Worm (Caenorhabditis elegans) whole organism, late embryonic: ENCODE results near the gene mspn-1.

ENCODE experiments used
- C08G9.2 ChIP-seq: sonication (generic microtip); optimal IDR thresholded peaks from 2 replicates; lab custom pipeline; 2016; ENCODE audit warnings: mild to moderate bottlenecking, missing genetic modification characterization, moderate library complexity, missing compliant biosample characterization
- F13H6.1 ChIP-seq: sonication (generic microtip); optimal IDR thresholded peaks from 2 replicates; lab custom pipeline; 2016; ENCODE audit warnings: missing genetic modification characterization, missing compliant biosample characterization
- K02D7.2 ChIP-seq: sonication (generic microtip); optimal IDR thresholded peaks from 2 replicates; lab custom pipeline; 2017; ENCODE audit warnings: mild to moderate bottlenecking, missing genetic modification characterization, missing compliant biosample characterization
- K09A11.1 ChIP-seq: sonication (generic microtip); optimal IDR thresholded peaks from 2 replicates; lab custom pipeline; 2017; ENCODE audit warnings: antibody characterized with exemption, mild to moderate bottlenecking, missing genetic modification characterization, missing compliant biosample characterization; ENCODE audit not compliant: insufficient read depth
- T23F11.4 ChIP-seq: fragments of 200-800 bp; sonication (Bioruptor generic); optimal IDR thresholded peaks from 2 replicates; lab custom pipeline; 2018; ENCODE audit warnings: mild to moderate bottlenecking, missing genetic modification characterization, missing compliant biosample characterization
- ahr-1 ChIP-seq: sonication (generic microtip); optimal IDR thresholded peaks from 2 replicates; lab custom pipeline; 2016; ENCODE audit warnings: missing genetic modification characterization, missing compliant biosample characterization
- ama-1 ChIP-seq: fragments of 150-350 bp; optimal IDR thresholded peaks from 2 replicates; lab custom pipeline; 2014
- ceh-14 ChIP-seq: sonication (generic microtip); optimal IDR thresholded peaks from 2 replicates; lab custom pipeline; 2016; ENCODE audit warnings: missing genotype, missing genetic modification characterization, missing compliant biosample characterization
- ceh-2 ChIP-seq: sonication (generic microtip); optimal IDR thresholded peaks from 2 replicates; lab custom pipeline; 2016; ENCODE audit warnings: missing genotype, missing genetic modification characterization, missing compliant biosample characterization
- ceh-24 ChIP-seq: sonication (generic microtip); optimal IDR thresholded peaks from 2 replicates; lab custom pipeline; 2016; ENCODE audit warnings: mild to moderate bottlenecking, missing genetic modification characterization, missing compliant biosample characterization
- ceh-30 ChIP-seq: fragments of 150-350 bp; optimal IDR thresholded peaks from 2 replicates; lab custom pipeline; 2014; ENCODE audit warnings: missing biosample characterization, missing genetic modification characterization
- ceh-34 ChIP-seq: sonication (generic microtip); optimal IDR thresholded peaks from 2 replicates; lab custom pipeline; 2016; ENCODE audit warnings: mild to moderate bottlenecking, missing genetic modification characterization, missing compliant biosample characterization
- ceh-45 ChIP-seq: fragments of 200-800 bp; sonication (Bioruptor generic); IDR thresholded peaks from 2 replicates; pipeline ENCODE4 v1.3.6; 2022; ENCODE audit warnings: missing genetic modification reagents, missing genetic modification characterization, missing compliant biosample characterization
- ceh-6 ChIP-seq: fragments of 200-800 bp; sonication (Bioruptor generic); optimal IDR thresholded peaks from 2 replicates; lab custom pipeline; 2018; ENCODE audit warnings: mild to moderate bottlenecking, missing genetic modification characterization, missing compliant biosample characterization
- ceh-9 ChIP-seq: sonication (generic microtip); optimal IDR thresholded peaks from 2 replicates; lab custom pipeline; 2016; ENCODE audit warnings: mild to moderate bottlenecking, missing genetic modification characterization, inconsistent platforms, missing compliant biosample characterization
- che-1 ChIP-seq: sonication (generic microtip); optimal IDR thresholded peaks from 2 replicates; lab custom pipeline; 2016; ENCODE audit warnings: mild to moderate bottlenecking, missing genetic modification characterization, missing compliant biosample characterization
- dmd-4 ChIP-seq: sonication (generic microtip); optimal IDR thresholded peaks from 2 replicates; lab custom pipeline; 2016; ENCODE audit warnings: borderline replicate concordance, missing genetic modification characterization, missing compliant biosample characterization
- dve-1 ChIP-seq: sonication (generic microtip); optimal IDR thresholded peaks from 2 replicates; lab custom pipeline; 2017; ENCODE audit warnings: antibody characterized with exemption, mild to moderate bottlenecking, missing genetic modification characterization, missing compliant biosample characterization
- elt-2 ChIP-seq: sonication (generic microtip); optimal IDR thresholded peaks from 2 replicates; lab custom pipeline; 2016; ENCODE audit warnings: missing genetic modification reagents, missing genetic modification characterization, missing compliant biosample characterization
- elt-4 ChIP-seq: sonication (generic microtip); optimal IDR thresholded peaks from 2 replicates; lab custom pipeline; 2016; ENCODE audit warnings: missing genetic modification characterization, missing compliant biosample characterization
- ets-4 ChIP-seq: sonication (generic microtip); optimal IDR thresholded peaks from 2 replicates; lab custom pipeline; 2016; ENCODE audit warnings: missing genetic modification characterization, missing compliant biosample characterization
- eyg-1 ChIP-seq: sonication (generic microtip); optimal IDR thresholded peaks from 2 replicates; lab custom pipeline; 2016; ENCODE audit warnings: missing genotype, missing genetic modification characterization, missing compliant biosample characterization
- fax-1 ChIP-seq: sonication (generic microtip); optimal IDR thresholded peaks from 2 replicates; lab custom pipeline; 2016; ENCODE audit warnings: missing genotype, missing genetic modification characterization, missing compliant biosample characterization
- fkh-10 ChIP-seq: fragments of 150-350 bp; optimal IDR thresholded peaks from 2 replicates; lab custom pipeline; 2014; ENCODE audit warnings: missing biosample characterization, missing genetic modification reagents, missing genetic modification characterization
- fkh-6 ChIP-seq: sonication (generic microtip); optimal IDR thresholded peaks from 2 replicates; lab custom pipeline; 2016; ENCODE audit warnings: missing genetic modification characterization, missing compliant biosample characterization
- hlh-30 ChIP-seq: sonication (generic microtip); optimal IDR thresholded peaks from 2 replicates; lab custom pipeline; 2017; ENCODE audit warnings: antibody characterized with exemption, missing genetic modification characterization, missing compliant biosample characterization; ENCODE audit not compliant: insufficient read depth
- hlh-6 ChIP-seq: sonication (generic microtip); optimal IDR thresholded peaks from 2 replicates; lab custom pipeline; 2016; ENCODE audit warnings: missing genotype, missing genetic modification characterization, missing compliant biosample characterization
- hlh-8 ChIP-seq: sonication (generic microtip); optimal IDR thresholded peaks from 2 replicates; lab custom pipeline; 2016; ENCODE audit warnings: missing genotype, missing genetic modification characterization, missing compliant biosample characterization
- lim-6 ChIP-seq: sonication (generic microtip); optimal IDR thresholded peaks from 2 replicates; lab custom pipeline; 2016; ENCODE audit warnings: missing genetic modification characterization, missing compliant biosample characterization
- madf-2 ChIP-seq: sonication (generic microtip); optimal IDR thresholded peaks from 2 replicates; lab custom pipeline; 2017; ENCODE audit warnings: missing genetic modification characterization, missing compliant biosample characterization
- mec-3 ChIP-seq: sonication (generic microtip); optimal IDR thresholded peaks from 2 replicates; lab custom pipeline; 2016; ENCODE audit warnings: borderline replicate concordance, missing genetic modification characterization, missing compliant biosample characterization
- nfya-1 ChIP-seq: sonication (generic microtip); optimal IDR thresholded peaks from 2 replicates; lab custom pipeline; 2017; ENCODE audit warnings: missing genetic modification characterization, mild to moderate bottlenecking, missing compliant biosample characterization, antibody characterized with exemption, moderate library complexity
- npax-4 ChIP-seq: sonication (generic microtip); optimal IDR thresholded peaks from 2 replicates; lab custom pipeline; 2016; ENCODE audit warnings: missing genetic modification characterization, missing compliant biosample characterization
- odd-2 ChIP-seq: sonication (generic microtip); optimal IDR thresholded peaks from 2 replicates; lab custom pipeline; 2017; ENCODE audit warnings: antibody characterized with exemption, mild to moderate bottlenecking, missing genetic modification characterization, missing compliant biosample characterization
- pat-9 ChIP-seq: fragments of 200-800 bp; sonication (Bioruptor generic); optimal IDR thresholded peaks from 2 replicates; lab custom pipeline; 2018; ENCODE audit warnings: mild to moderate bottlenecking, missing genetic modification characterization, moderate library complexity, missing compliant biosample characterization
- pax-1 ChIP-seq: fragments of 150-350 bp; optimal IDR thresholded peaks from 2 replicates; lab custom pipeline; 2014; ENCODE audit warnings: missing biosample characterization, missing genetic modification characterization
- ref-2 ChIP-seq: sonication (generic microtip); optimal IDR thresholded peaks from 2 replicates; lab custom pipeline; 2016; ENCODE audit warnings: missing genetic modification characterization, missing compliant biosample characterization
- rnt-1 ChIP-seq: sonication (generic microtip); optimal IDR thresholded peaks from 2 replicates; lab custom pipeline; 2016; ENCODE audit warnings: missing genetic modification characterization, missing compliant biosample characterization
- sox-2 ChIP-seq: fragments of 200-800 bp; sonication (Bioruptor generic); IDR thresholded peaks from 2 replicates; pipeline ENCODE4 v1.3.6; 2022; ENCODE audit warnings: missing genetic modification reagents, missing genetic modification characterization, missing compliant biosample characterization
- syd-9 ChIP-seq: sonication (generic microtip); optimal IDR thresholded peaks from 2 replicates; lab custom pipeline; 2016; ENCODE audit warnings: mild to moderate bottlenecking, missing genetic modification characterization, moderate library complexity, missing compliant biosample characterization
- tbx-7 ChIP-seq: sonication (generic microtip); optimal IDR thresholded peaks from 2 replicates; lab custom pipeline; 2016; ENCODE audit warnings: missing genotype, missing genetic modification characterization, missing compliant biosample characterization
- unc-3 ChIP-seq, 2 experiments: fragments of 200-800 bp in 1 of 2; sonication (Bioruptor generic) in 1 of 2; sonication (generic microtip) in 1 of 2; conservative IDR thresholded peaks in 1 of 2; optimal IDR thresholded peaks in 1 of 2; 2 replicates each; pipeline versions ENCODE4 v1.3.6 to Lab custom; 2016 to 2022; ENCODE audit warnings: missing compliant biosample characterization in 2 of 2, missing genetic modification characterization in 2 of 2, missing genetic modification reagents in 1 of 2
- unc-42 ChIP-seq: sonication (generic microtip); optimal IDR thresholded peaks from 2 replicates; lab custom pipeline; 2016; ENCODE audit warnings: missing genotype, missing genetic modification characterization, missing compliant biosample characterization
- unc-55 ChIP-seq: sonication (generic microtip); optimal IDR thresholded peaks from 2 replicates; lab custom pipeline; 2017; ENCODE audit warnings: missing biosample characterization, missing genetic modification reagents, missing genetic modification characterization
- zip-5 ChIP-seq: sonication (generic microtip); optimal IDR thresholded peaks from 2 replicates; lab custom pipeline; 2016; ENCODE audit warnings: missing genetic modification characterization, missing compliant biosample characterization

Gene mspn-1

ce11 chrIV:10129957-10130356, 47.8 kb upstream of the mspn-1 start, which contains the start of gene glt-3:
Gene glt-3, plus strand, starts transcription at chrIV:10130257.
- TF ChIP-seq madf-2 = no peak
- TF ChIP-seq pat-9 (tag; lab: Kevin White, UChicago) = no peak
- TF ChIP-seq hlh-30 (tag; lab: Kevin White, UChicago) = no peak
- TF ChIP-seq ama-1 (lab: Kevin White, UChicago) = no peak
- TF ChIP-seq eyg-1 (tag; lab: Kevin White, UChicago) = no peak
- no peak for TF ChIP-seq dmd-4
- TF ChIP-seq unc-55 (GFP tag; lab: Kevin White, UChicago) = no peak
- TF ChIP-seq ceh-45 (GFP tag; lab: Robert Waterston, UW) = no peak
- TF ChIP-seq tbx-7 = no peak
- TF ChIP-seq ceh-24 (tag; lab: Kevin White, UChicago) = no peak
- TF ChIP-seq npax-4 (tag; lab: Kevin White, UChicago) = no peak
- no peak for TF ChIP-seq ref-2
- TF ChIP-seq dve-1 = no peak
- no peak for TF ChIP-seq elt-4 (tag; lab: Kevin White, UChicago)

DNA sequence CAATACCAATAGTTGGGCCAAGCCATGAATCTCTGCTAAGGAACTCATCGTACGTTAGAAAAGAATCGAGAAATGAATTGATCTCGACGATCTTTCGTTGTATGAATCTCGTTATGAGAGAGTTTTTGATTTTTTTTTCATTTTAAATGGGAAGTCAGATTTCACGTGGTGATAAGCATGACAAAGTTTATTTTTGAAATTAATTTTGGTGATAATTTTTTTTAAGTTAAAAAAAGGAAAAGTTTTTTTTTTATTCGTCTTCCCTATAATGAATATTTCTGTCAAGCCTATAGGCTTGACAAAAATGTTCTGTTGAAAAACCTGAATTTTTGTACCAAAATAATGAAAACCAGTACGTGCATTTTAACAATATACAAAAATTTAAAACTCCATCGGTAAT, 42.0 kb upstream of the mspn-1 start, which contains the start of gene K08F4.5:
K08F4.5 (minus strand) TSS at position 101 of the 400 bp plus-strand sequence.
- no peak for TF ChIP-seq fkh-10 (GFP tag; lab: Kevin White, UChicago)
- TF ChIP-seq pax-1 (tag; lab: Kevin White, UChicago) = no peak
- TF ChIP-seq ceh-14 = no peak
- no peak for TF ChIP-seq C08G9.2 (tag; lab: Kevin White, UChicago)
- no peak for TF ChIP-seq elt-4 (tag; lab: Kevin White, UChicago)
- no peak for TF ChIP-seq fkh-6 (tag; lab: Kevin White, UChicago)
- no peak for TF ChIP-seq T23F11.4 (GFP tag; lab: Kevin White, UChicago)
- no peak for TF ChIP-seq odd-2 (tag; lab: Kevin White, UChicago)
- TF ChIP-seq unc-42 (tag; lab: Kevin White, UChicago) = no peak
- no peak for TF ChIP-seq zip-5 (tag; lab: Kevin White, UChicago)
- TF ChIP-seq K02D7.2 = no peak

DNA sequence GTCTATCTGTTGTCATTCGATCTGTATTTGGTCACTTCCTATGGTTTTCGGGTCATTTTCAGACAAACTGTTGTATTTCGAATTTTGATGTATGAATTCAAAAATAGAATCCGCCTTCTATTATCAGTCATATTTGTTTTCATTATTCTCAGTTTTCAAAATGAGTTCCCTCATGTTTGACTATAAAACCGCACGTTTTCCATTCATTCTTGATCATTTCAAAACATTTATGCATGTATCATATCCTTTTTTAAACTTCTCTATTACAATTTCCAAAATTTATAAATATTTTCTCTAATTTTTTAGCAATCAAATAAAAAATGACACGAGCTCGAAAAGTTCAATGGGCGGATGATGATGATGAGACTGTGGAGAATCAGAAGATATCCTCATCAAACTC, 40.0 kb upstream of the mspn-1 start, which contains the start of gene K08F4.12:
K08F4.12 (plus strand) TSS at position 301 of the 400 bp plus-strand sequence.
- TF ChIP-seq mec-3 (tag; lab: Kevin White, UChicago) (no peak), sox-2 (GFP tag; lab: Robert Waterston, UW) (no peak), F13H6.1 (tag; lab: Kevin White, UChicago) (no peak), ceh-45 (GFP tag; lab: Robert Waterston, UW) (no peak), elt-2 (no peak), zip-5 (tag; lab: Kevin White, UChicago) (no peak), ahr-1 (no peak), lim-6 (tag; lab: Kevin White, UChicago) (no peak), ceh-30 (tag; lab: Kevin White, UChicago) (no peak), K09A11.1 (no peak)

- TF ChIP-seq hlh-6 (tag; lab: Kevin White, UChicago) (no peak), ahr-1 (no peak), ceh-6 (GFP tag; lab: Kevin White, UChicago) (no peak), ceh-2 (tag; lab: Kevin White, UChicago) (no peak), unc-42 (tag; lab: Kevin White, UChicago) (no peak), rnt-1 (tag; lab: Kevin White, UChicago) (no peak), hlh-8 (tag; lab: Kevin White, UChicago) (no peak), unc-3 (GFP tag; conservative IDR thresholded peaks at IDR 0.05; lab: Robert Waterston, UW) (no peak), unc-3 (tag; optimal IDR thresholded peaks at IDR 0.05; lab: Kevin White, UChicago) (no peak), ceh-30 (tag; lab: Kevin White, UChicago) (no peak), che-1 (no peak), ceh-34 (tag; lab: Kevin White, UChicago) (no peak), ceh-9 (tag; lab: Kevin White, UChicago) (no peak), fax-1 (tag; lab: Kevin White, UChicago) (no peak), mec-3 (tag; lab: Kevin White, UChicago) (no peak), fkh-6 (tag; lab: Kevin White, UChicago) (no peak), nfya-1 (tag; lab: Kevin White, UChicago) (no peak), sox-2 (GFP tag; lab: Robert Waterston, UW) (no peak), syd-9 (tag; lab: Kevin White, UChicago) (no peak), unc-55 (GFP tag; lab: Kevin White, UChicago) (no peak), ets-4 (tag; lab: Kevin White, UChicago) (no peak)
- TF ChIP-seq, all 69 proteins: peak for 0
These were observed 37.6 kb upstream of the mspn-1 start, which contains the start of gene gst-3 for ce11 chrIV:10140143-10140542. Gene gst-3, minus strand, starts transcription at chrIV:10140243.
